Worm (Caenorhabditis elegans): ENCODE data around the gene frpr-1.

frpr-1 gene

DNA sequence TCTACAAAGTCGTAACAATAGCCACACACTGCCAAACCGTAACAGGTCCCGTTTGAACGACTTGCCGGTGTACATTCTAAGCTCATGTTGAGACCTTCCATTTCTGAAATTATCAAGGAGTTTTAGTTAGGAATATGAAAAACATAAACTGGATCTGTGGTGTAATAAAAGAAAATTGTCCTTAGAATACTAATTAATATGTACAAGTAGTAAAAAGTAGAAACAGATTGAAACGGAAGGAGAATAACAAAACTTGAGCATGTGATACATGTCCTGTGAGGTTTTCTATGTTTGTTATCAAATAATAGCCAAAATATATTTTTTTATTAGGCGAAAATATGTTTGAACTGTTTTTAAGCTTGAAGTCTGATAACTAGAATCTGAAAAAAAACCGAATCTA lies at the start of gene frpr-1:
TSS of gene frpr-1 (minus strand) at position 101 of the 400 bp plus-strand sequence.
- TF ChIP-seq ceh-13 (GFP tag; optimal IDR thresholded peaks at IDR 0.05) (no peak), F13C5.2 (tag; optimal IDR thresholded peaks at IDR 0.05) (no peak), hmbx-1 (tag; optimal IDR thresholded peaks at IDR 0.05) (no peak), ama-1 (optimal IDR thresholded peaks at IDR 0.05) (no peak), tbx-37 (GFP tag; conservative IDR thresholded peaks at IDR 0.05) (no peak), pes-1 (GFP tag; IDR thresholded peaks at IDR 0.05) (no peak), ceh-36 (tag; optimal IDR thresholded peaks at IDR 0.05) (no peak), tra-4 (tag; optimal IDR thresholded peaks at IDR 0.05) (no peak), scrt-1 (GFP tag; IDR thresholded peaks at IDR 0.05) (no peak), aly-1 (tag; optimal IDR thresholded peaks at IDR 0.05) (no peak), ets-7 (tag; optimal IDR thresholded peaks at IDR 0.05) (no peak), hmg-4 (GFP tag; optimal IDR thresholded peaks at IDR 0.05) (no peak), tbx-11 (GFP tag; IDR thresholded peaks at IDR 0.05) (no peak), B0310.2 (tag; optimal IDR thresholded peaks at IDR 0.05) (no peak), sea-1 (GFP tag; conservative IDR thresholded peaks at IDR 0.05) (no peak), flt-1 (GFP tag; IDR thresholded peaks at IDR 0.05) (no peak), hnd-1 (tag; optimal IDR thresholded peaks at IDR 0.05) (no peak)

DNA sequence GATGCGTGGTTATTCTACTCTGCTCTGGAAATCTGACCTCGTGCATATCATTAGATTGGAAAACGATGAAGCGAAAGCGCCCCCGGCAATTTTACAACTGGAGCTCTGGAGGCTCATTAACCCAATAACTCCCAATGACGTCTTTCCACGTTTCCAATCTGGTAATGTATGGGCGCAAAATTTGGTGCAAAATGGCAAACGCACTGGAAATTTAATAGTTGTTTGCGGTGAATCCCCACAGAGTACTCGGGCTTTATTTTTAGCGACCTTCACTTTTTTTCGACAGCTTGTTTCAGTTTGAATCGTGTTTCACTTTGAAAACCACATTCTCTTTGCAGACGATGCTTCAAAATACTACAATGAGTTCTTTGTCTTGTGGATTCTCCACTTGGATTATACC lies 44.2 kb upstream of the frpr-1 start, which contains the start of gene C17H11.1:
TSS of gene C17H11.1 (plus strand) at position 301 of the 400 bp plus-strand sequence.
- TF ChIP-seq flt-1 (GFP tag; IDR thresholded peaks at IDR 0.05), result no peak
- TF ChIP-seq scrt-1 (GFP tag; IDR thresholded peaks at IDR 0.05), result no peak
- no peak for TF ChIP-seq hmbx-1 (tag; optimal IDR thresholded peaks at IDR 0.05)
- TF ChIP-seq tbx-37 (GFP tag; conservative IDR thresholded peaks at IDR 0.05), result no peak

DNA sequence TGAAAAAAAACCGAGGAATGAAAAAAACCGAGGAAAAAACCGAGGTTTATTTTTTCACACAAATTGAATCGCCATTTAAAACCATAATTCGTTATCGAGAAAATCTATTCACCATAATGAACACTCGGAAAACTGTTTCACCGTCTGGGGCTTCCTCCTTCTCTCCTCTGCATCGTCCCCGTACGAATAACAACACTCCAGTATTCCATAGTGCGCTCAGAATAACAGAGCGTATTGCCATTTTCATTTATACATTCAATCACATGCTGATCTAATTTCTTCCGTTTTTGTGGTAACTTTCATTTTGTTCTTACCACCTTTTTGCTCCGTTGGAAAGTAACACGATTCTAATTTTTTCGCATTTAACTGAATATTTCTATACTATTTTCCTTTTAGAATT lies 40.1 kb upstream of the frpr-1 start, which contains the start of gene C17H11.2:
TSS of gene C17H11.2 (plus strand) at position 397 of the 400 bp plus-strand sequence.
- no peak for TF ChIP-seq sea-1 (GFP tag; conservative IDR thresholded peaks at IDR 0.05)
- no peak for TF ChIP-seq hmbx-1 (tag; optimal IDR thresholded peaks at IDR 0.05)
- no peak for TF ChIP-seq hnd-1 (tag; optimal IDR thresholded peaks at IDR 0.05)
- TF ChIP-seq tbx-37 (GFP tag; conservative IDR thresholded peaks at IDR 0.05), result no peak
- TF ChIP-seq aly-1 (tag; optimal IDR thresholded peaks at IDR 0.05), result no peak
- TF ChIP-seq hmg-4 (GFP tag; optimal IDR thresholded peaks at IDR 0.05), result no peak
- TF ChIP-seq ets-7 (tag; optimal IDR thresholded peaks at IDR 0.05), result no peak
- no peak for TF ChIP-seq scrt-1 (GFP tag; IDR thresholded peaks at IDR 0.05)
- TF ChIP-seq B0310.2 (tag; optimal IDR thresholded peaks at IDR 0.05), result no peak
- TF ChIP-seq pes-1 (GFP tag; IDR thresholded peaks at IDR 0.05), result no peak
- no peak for TF ChIP-seq ceh-36 (tag; optimal IDR thresholded peaks at IDR 0.05)
- no peak for TF ChIP-seq F13C5.2 (tag; optimal IDR thresholded peaks at IDR 0.05)
- no peak for TF ChIP-seq ama-1 (optimal IDR thresholded peaks at IDR 0.05)
- no peak for TF ChIP-seq flt-1 (GFP tag; IDR thresholded peaks at IDR 0.05)

DNA sequence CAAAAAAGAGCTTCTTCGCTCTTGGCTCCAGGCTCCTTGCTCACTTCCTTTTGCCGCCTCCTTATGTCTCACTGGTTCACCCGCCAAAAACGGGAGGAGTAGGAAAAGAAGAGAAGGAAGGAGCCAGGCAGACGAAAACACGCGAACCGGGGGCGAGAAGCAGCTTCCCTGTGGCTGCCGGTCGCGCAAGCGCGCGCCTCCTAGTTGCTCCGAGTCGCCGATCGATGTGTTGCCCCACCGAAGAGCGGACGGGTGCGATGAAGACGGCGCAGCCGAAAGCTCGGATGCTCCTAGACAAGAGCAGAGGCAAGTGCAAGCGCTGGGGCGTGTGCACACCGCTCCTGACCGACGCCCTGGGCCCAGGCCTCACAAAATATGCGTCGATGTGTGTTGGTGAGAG lies 34.1 kb upstream of the frpr-1 start:
- TF ChIP-seq aly-1 (tag; optimal IDR thresholded peaks at IDR 0.05), result peak; percentile 3
- TF ChIP-seq scrt-1 (GFP tag; IDR thresholded peaks at IDR 0.05), result no peak
- no peak for TF ChIP-seq ama-1 (optimal IDR thresholded peaks at IDR 0.05)
- TF ChIP-seq flt-1 (GFP tag; IDR thresholded peaks at IDR 0.05), result no peak
- no peak for TF ChIP-seq tbx-11 (GFP tag; IDR thresholded peaks at IDR 0.05)
- TF ChIP-seq tra-4 (tag; optimal IDR thresholded peaks at IDR 0.05), result no peak
- no peak for TF ChIP-seq tbx-37 (GFP tag; conservative IDR thresholded peaks at IDR 0.05)
- no peak for TF ChIP-seq ets-7 (tag; optimal IDR thresholded peaks at IDR 0.05)
- TF ChIP-seq B0310.2 (tag; optimal IDR thresholded peaks at IDR 0.05), result no peak
- peak; percentile 64 for TF ChIP-seq hmg-4 (GFP tag; optimal IDR thresholded peaks at IDR 0.05)
- no peak for TF ChIP-seq ceh-13 (GFP tag; optimal IDR thresholded peaks at IDR 0.05)
- TF ChIP-seq sea-1 (GFP tag; conservative IDR thresholded peaks at IDR 0.05), result no peak
- TF ChIP-seq hnd-1 (tag; optimal IDR thresholded peaks at IDR 0.05), result no peak
- no peak for TF ChIP-seq F13C5.2 (tag; optimal IDR thresholded peaks at IDR 0.05)
- TF ChIP-seq ceh-36 (tag; optimal IDR thresholded peaks at IDR 0.05), result no peak

DNA sequence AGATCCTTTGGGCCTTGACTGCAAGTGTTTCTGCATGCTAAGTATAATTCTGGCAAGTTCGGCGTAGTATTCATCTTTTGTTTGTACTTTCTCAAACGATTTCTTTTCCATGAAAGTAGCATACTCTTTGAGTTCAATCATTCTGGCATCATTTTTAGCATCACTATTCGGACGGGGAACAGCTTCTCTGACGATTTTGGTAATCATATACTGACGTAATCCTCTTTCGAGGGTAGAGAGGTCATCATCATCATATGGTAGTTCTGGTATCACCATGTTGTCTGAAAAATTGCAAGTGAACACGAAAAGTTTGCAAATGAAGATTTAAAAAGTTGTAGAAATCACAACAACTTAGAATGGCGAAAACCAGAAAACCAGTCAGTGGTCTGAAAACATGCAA lies 33.4 kb upstream of the frpr-1 start, which contains the start of gene F22F1.3:
TSS of gene F22F1.3 (minus strand) at position 281 of the 400 bp plus-strand sequence.
- TF ChIP-seq B0310.2 (tag; optimal IDR thresholded peaks at IDR 0.05) (no peak), hmbx-1 (tag; optimal IDR thresholded peaks at IDR 0.05) (no peak), flt-1 (GFP tag; IDR thresholded peaks at IDR 0.05) (no peak), tbx-11 (GFP tag; IDR thresholded peaks at IDR 0.05) (no peak)

DNA sequence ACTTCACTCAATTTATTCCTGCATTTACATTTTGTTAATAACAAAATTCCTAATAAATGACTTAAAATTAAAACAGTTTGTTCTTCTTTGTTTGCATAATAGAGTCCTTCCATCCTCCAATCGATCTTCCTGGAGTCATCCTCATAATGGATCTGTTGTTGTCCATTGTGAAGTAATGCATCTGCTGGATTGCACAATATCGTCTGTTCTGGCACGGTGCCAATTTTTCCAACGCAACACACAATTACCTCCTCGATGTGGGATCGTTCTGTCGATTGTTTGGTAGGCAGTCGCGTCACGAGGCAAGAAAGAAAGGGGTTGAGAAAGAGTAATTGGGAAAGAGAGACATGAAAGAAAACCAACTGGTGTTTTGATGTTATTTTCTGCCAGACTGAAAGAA lies 30.6 kb upstream of the frpr-1 start:
- TF ChIP-seq tbx-37 (GFP tag; conservative IDR thresholded peaks at IDR 0.05) (no peak), ama-1 (optimal IDR thresholded peaks at IDR 0.05) (peak; percentile 86), ceh-13 (GFP tag; optimal IDR thresholded peaks at IDR 0.05) (no peak), B0310.2 (tag; optimal IDR thresholded peaks at IDR 0.05) (no peak), hnd-1 (tag; optimal IDR thresholded peaks at IDR 0.05) (no peak), scrt-1 (GFP tag; IDR thresholded peaks at IDR 0.05) (no peak), tbx-11 (GFP tag; IDR thresholded peaks at IDR 0.05) (no peak), flt-1 (GFP tag; IDR thresholded peaks at IDR 0.05) (no peak), ceh-36 (tag; optimal IDR thresholded peaks at IDR 0.05) (no peak), sea-1 (GFP tag; conservative IDR thresholded peaks at IDR 0.05) (0 out of 2 replicates have a peak, but pooled peaks have one; percentile 16), hmbx-1 (tag; optimal IDR thresholded peaks at IDR 0.05) (no peak)

DNA sequence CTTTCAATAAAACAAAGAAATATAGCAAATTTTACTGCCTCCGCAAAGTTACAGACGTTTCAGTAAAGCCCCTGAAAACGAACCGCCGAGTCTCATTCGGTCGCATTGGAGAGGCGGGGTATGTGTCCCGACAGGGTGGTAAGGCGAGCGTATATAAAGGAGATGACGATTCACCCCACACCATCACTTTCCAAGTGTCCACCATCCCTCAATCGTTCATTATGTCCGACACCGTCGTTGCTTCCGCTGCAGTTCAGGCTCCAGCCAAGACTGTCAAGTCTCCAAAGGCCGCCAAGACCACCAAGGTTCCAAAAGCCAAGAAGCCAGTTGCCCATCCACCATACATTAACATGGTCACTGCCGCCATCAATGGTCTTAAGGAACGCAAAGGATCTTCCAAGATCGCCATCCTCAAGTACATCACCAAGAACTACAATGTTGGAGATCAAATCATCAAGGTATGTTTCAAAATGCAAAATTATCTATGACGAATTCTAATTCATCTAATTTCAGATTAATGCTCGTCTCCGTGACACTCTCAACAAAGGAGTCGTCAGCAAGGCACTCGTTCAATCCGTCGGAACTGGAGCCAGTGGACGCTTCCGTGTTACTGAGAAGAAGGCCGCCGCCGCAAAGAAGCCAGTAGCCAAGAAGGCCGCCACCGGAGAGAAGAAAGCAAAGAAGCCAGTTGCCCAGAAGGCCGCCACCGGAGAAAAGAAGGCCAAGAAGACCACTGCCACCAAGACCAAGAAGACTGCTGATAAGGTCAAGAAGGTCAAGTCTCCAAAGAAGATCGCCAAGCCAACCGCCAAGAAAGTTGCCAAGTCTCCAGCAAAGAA lies 29.8 kb upstream of the frpr-1 start, which contains the start of gene hil-3:
TSS of gene hil-3 (plus strand) at position 195 of the 839 bp plus-strand sequence.
- TF ChIP-seq pes-1 (GFP tag; IDR thresholded peaks at IDR 0.05), result peak; percentile 42; the same call in 1 of the 2 replicates
- 0 out of 2 replicates have a peak, but pooled peaks have one; percentile 14 for TF ChIP-seq scrt-1 (GFP tag; IDR thresholded peaks at IDR 0.05)
- no peak for TF ChIP-seq flt-1 (GFP tag; IDR thresholded peaks at IDR 0.05)
- no peak for TF ChIP-seq hmbx-1 (tag; optimal IDR thresholded peaks at IDR 0.05)
- TF ChIP-seq ceh-36 (tag; optimal IDR thresholded peaks at IDR 0.05), result peak; percentile 55
- TF ChIP-seq ama-1 (optimal IDR thresholded peaks at IDR 0.05), result peak; percentile 97
- peak; percentile 21 for TF ChIP-seq aly-1 (tag; optimal IDR thresholded peaks at IDR 0.05)
- TF ChIP-seq tbx-37 (GFP tag; conservative IDR thresholded peaks at IDR 0.05), result 0 out of 2 replicates have a peak, but pooled peaks have one; percentile 19
- TF ChIP-seq B0310.2 (tag; optimal IDR thresholded peaks at IDR 0.05), result peak; percentile 69
- TF ChIP-seq hmg-4 (GFP tag; optimal IDR thresholded peaks at IDR 0.05), result peak; percentile 54
- no peak for TF ChIP-seq ets-7 (tag; optimal IDR thresholded peaks at IDR 0.05)
- TF ChIP-seq ceh-13 (GFP tag; optimal IDR thresholded peaks at IDR 0.05), result no peak
- peak; percentile 3 for TF ChIP-seq F13C5.2 (tag; optimal IDR thresholded peaks at IDR 0.05)
- no peak for TF ChIP-seq hnd-1 (tag; optimal IDR thresholded peaks at IDR 0.05)
- TF ChIP-seq sea-1 (GFP tag; conservative IDR thresholded peaks at IDR 0.05), result peak; percentile 81
- no peak for TF ChIP-seq tra-4 (tag; optimal IDR thresholded peaks at IDR 0.05)
- TF ChIP-seq tbx-11 (GFP tag; IDR thresholded peaks at IDR 0.05), result 0 out of 2 replicates have a peak, but pooled peaks have one; percentile 37
